Worm (Caenorhabditis elegans): ENCODE results near the gene cst-2.
"Not testable (repeated sequence)": the region's sequence is repeated elsewhere in the genome, so short reads cannot be mapped to it uniquely, and the experiment has no call there.

cst-2 gene

DNA sequence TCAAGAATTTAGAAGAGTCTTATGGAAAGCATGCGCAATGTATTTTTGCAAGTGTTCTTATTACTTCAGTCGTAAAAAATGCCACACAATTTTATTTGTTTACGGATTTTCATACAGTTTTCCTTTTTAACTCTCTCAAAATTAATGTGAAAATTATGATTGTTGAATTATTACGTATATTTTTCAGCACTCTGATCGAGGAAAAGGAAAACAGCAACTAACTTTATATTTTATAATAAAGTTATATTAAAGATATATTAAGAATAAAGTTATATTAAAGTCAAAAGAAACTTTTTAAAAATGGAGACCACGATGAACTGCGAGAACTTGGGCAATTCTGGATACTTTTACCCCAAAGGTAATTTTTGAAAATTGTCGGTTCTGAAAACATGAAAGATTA is 14.3 kb upstream of the cst-2 start, which contains the start of gene F14H12.2:
F14H12.2 (plus strand) TSS at position 301 of the 400 bp plus-strand sequence.
- TF ChIP-seq nhr-41 (GFP tag; IDR thresholded peaks at IDR 0.05) (no peak), dmd-6 (GFP tag; IDR thresholded peaks at IDR 0.05) (no peak), unc-62 (GFP tag; optimal IDR thresholded peaks at IDR 0.05 in 1 of 2) (no peak), unc-62 (tag; optimal IDR thresholded peaks at IDR 0.05) (no peak), lim-7 (GFP tag; IDR thresholded peaks at IDR 0.05) (no peak), zfp-2 (tag; optimal IDR thresholded peaks at IDR 0.05) (no peak), T20F7.1 (GFP tag; optimal IDR thresholded peaks at IDR 0.05) (no peak), mep-1 (tag; optimal IDR thresholded peaks at IDR 0.05) (no peak), rbr-2 (tag; optimal IDR thresholded peaks at IDR 0.05) (no peak), lin-15B (tag; optimal IDR thresholded peaks at IDR 0.05) (no peak), aly-2 (tag; optimal IDR thresholded peaks at IDR 0.05) (no peak), unc-39 (tag; optimal IDR thresholded peaks at IDR 0.05) (no peak), saeg-2 (GFP tag; IDR thresholded peaks at IDR 0.05) (no peak), unc-130 (GFP tag; optimal IDR thresholded peaks at IDR 0.05) (no peak), ZK337.2 (GFP tag; IDR thresholded peaks at IDR 0.05) (no peak), ceh-28 (tag; optimal IDR thresholded peaks at IDR 0.05) (no peak), jun-1 (tag; optimal IDR thresholded peaks at IDR 0.05) (no peak)

DNA sequence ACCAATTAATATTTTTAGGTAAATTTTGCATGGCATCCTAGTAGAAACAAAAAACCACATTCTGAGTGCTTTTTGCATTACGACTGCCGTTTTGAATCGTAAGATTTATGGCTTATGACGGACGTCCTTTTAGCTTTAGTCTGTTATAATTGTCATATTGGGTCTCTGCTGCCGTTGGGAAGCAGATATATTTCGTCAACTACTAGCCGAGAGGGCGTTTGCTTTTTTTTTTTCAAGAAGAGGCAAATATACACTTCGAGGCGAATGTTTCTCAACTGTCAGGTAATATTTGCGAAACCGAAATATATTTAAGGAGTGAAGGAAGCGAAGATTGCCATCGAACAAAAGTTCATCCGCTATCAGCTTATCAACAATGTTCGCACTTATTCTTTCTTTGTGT is 8.1 kb upstream of the cst-2 start, which contains the start of gene F14H12.3:
F14H12.3 (plus strand) TSS at position 301 of the 400 bp plus-strand sequence.
- TF ChIP-seq unc-130 (GFP tag; optimal IDR thresholded peaks at IDR 0.05): no peak

DNA sequence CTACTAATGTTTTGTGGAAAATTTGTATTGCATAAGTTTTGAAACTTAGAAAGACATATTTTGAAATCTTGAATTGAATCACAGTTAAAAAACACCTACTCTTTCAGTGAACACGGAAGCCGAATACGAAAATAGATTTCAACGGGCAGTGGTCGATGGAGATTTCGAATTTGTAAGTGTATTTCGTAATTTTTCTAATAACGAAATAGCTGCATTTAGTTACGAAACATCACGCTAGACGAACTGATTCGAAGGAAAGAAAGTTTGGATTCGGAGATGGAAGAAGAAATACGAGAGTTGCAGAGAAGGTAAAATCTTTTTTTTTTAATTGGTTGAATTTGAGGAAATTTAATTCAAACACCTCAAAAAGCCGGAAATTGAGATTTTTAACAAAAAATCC is 6.9 kb upstream of the cst-2 start:
- TF ChIP-seq F10B5.3 (tag; optimal IDR thresholded peaks at IDR 0.05): no peak
- no peak for TF ChIP-seq set-16 (GFP tag; IDR thresholded peaks at IDR 0.05)
- no peak for TF ChIP-seq spr-1 (tag; optimal IDR thresholded peaks at IDR 0.05)
- no peak for TF ChIP-seq cey-2 (tag; optimal IDR thresholded peaks at IDR 0.05; ENCODE audit: borderline replicate concordance, insufficient read depth)
- no peak for TF ChIP-seq dpl-1 (GFP tag; optimal IDR thresholded peaks at IDR 0.05)
- TF ChIP-seq zag-1 (tag; optimal IDR thresholded peaks at IDR 0.05): no peak
- no peak for TF ChIP-seq mxl-2 (GFP tag; conservative IDR thresholded peaks at IDR 0.05)
- TF ChIP-seq madf-9 (GFP tag; conservative IDR thresholded peaks at IDR 0.05): no peak
- no peak for TF ChIP-seq ceh-20 (GFP tag; IDR thresholded peaks at IDR 0.05)
- TF ChIP-seq nhr-237 (tag; optimal IDR thresholded peaks at IDR 0.05): no peak
- no peak for TF ChIP-seq lin-15B (tag; optimal IDR thresholded peaks at IDR 0.05)
- TF ChIP-seq dmd-8 (GFP tag; IDR thresholded peaks at IDR 0.05): no peak
- TF ChIP-seq vab-7 (GFP tag; IDR thresholded peaks at IDR 0.05): no peak
- no peak for TF ChIP-seq nhr-25 (tag; optimal IDR thresholded peaks at IDR 0.05; ENCODE audit: borderline replicate concordance, insufficient read depth)
- TF ChIP-seq hlh-11 (tag; optimal IDR thresholded peaks at IDR 0.05): no peak

DNA sequence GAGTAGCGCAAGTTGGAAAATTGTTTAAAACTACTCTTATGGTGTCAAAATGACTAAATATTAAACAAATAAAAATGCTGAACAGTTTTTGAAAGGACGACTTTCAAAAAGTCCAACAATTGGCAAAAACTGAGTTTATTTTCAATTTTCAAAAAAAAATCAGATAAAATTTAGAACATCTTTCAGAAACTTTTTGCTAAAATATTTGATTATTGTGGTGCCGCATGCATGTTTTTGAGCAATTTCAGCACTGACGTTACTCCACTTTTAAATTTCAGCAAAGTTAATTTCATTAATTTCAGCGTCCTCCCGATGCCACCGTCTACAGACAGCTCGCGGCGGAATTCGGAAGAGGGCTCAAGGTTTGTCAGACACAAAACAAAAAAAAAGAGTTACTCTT is 3.5 kb upstream of the cst-2 start, which contains the start of gene cst-1:
cst-1 (plus strand) TSS at position 301 of the 400 bp plus-strand sequence.
- not testable (repeated sequence) for TF ChIP-seq duxl-1 (tag; optimal IDR thresholded peaks at IDR 0.05; ENCODE audit: poor library complexity); mep-1 (tag; optimal IDR thresholded peaks at IDR 0.05); egl-43 (GFP tag; IDR thresholded peaks at IDR 0.05)

DNA sequence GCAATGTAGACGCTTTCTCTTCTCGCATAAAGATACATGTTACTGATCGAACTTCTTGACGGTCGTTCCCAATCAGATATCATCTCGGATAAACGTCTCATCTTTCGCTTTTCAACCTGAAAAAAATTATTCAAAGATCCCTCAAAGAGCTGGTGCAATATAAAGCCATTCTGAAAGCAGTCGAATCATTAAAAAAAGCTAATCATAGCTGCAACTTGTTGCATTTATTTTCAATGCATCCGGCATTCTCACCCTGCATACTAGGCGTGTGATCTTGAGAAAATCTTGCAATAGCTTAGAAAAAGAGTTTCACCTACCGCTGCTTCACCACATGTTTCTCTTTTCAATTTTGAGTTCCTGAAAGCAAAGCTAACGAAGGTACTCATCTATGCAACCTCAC is 3.5 kb downstream of the cst-2 start, which contains the start of gene C24A8.6:
C24A8.6 (minus strand) TSS at position 101 of the 400 bp plus-strand sequence.
- not testable (repeated sequence) for TF ChIP-seq tra-1 (GFP tag; IDR thresholded peaks at IDR 0.05); snpc-1.2 (GFP tag; IDR thresholded peaks at IDR 0.05); unc-62 (GFP tag; optimal IDR thresholded peaks at IDR 0.05 in 1 of 2); unc-62 (tag; optimal IDR thresholded peaks at IDR 0.05)
